Fruit fly (Drosophila melanogaster) whole organism, wandering third instar larva: ENCODE results near the gene Cap-D3.

Source experiments
- Abd-B ChIP-seq: fragments of >200 bp; optimal IDR thresholded peaks from 2 replicates; lab custom pipeline; 2017; ENCODE audit warnings: missing biosample characterization, missing genetic modification characterization
- CG32264 ChIP-seq: fragments of 200-800 bp; sonication (Bioruptor generic); optimal IDR thresholded peaks from 2 replicates; lab custom pipeline; 2016; ENCODE audit warnings: missing biosample characterization, missing genetic modification characterization
- CG9705 ChIP-seq: fragments of 200-800 bp; sonication (Bioruptor generic); optimal IDR thresholded peaks from 2 replicates; lab custom pipeline; 2018; ENCODE audit warnings: missing biosample characterization, mild to moderate bottlenecking, missing genetic modification characterization
- CrebA ChIP-seq: fragments of 200-800 bp; sonication (Bioruptor generic); optimal IDR thresholded peaks from 2 replicates; lab custom pipeline; 2016; ENCODE audit warnings: missing biosample characterization, mild to moderate bottlenecking, missing genetic modification characterization, borderline replicate concordance
- Dfd ChIP-seq: fragments of >200 bp; optimal IDR thresholded peaks from 2 replicates; lab custom pipeline; 2017; ENCODE audit warnings: missing biosample characterization, missing genetic modification characterization
- Dif ChIP-seq: fragments of 200-275, 200-300 bp; sonication (Bioruptor generic); optimal IDR thresholded peaks from 2 replicates; lab custom pipeline; 2018; ENCODE audit warnings: missing biosample characterization, missing genetic modification characterization; ENCODE audit not compliant: partially characterized antibody
- GATAd ChIP-seq: sonication (Bioruptor generic); optimal IDR thresholded peaks from 2 replicates; lab custom pipeline; 2016; ENCODE audit warnings: missing biosample characterization, missing genetic modification characterization
- HLH106 ChIP-seq: fragments of 200-800 bp; optimal IDR thresholded peaks from 3 replicates; lab custom pipeline; 2019; ENCODE audit warnings: missing biosample characterization, mild to moderate bottlenecking, missing genetic modification characterization, moderate library complexity
- Hnf4 ChIP-seq: fragments of 200-800 bp; sonication (Bioruptor generic); optimal IDR thresholded peaks from 2 replicates; lab custom pipeline; 2016; ENCODE audit warnings: missing biosample characterization, mild to moderate bottlenecking, missing genetic modification characterization
- Hr78 ChIP-seq: fragments of >200 bp; optimal IDR thresholded peaks from 2 replicates; lab custom pipeline; 2017; ENCODE audit warnings: missing biosample characterization, missing genetic modification characterization
- Hr83 ChIP-seq: fragments of 200-300 bp; sonication (Bioruptor generic); optimal IDR thresholded peaks from 2 replicates; lab custom pipeline; 2016; ENCODE audit warnings: missing biosample characterization, mild to moderate bottlenecking, missing genetic modification characterization, moderate library complexity; ENCODE audit not compliant: poor library complexity, severe bottlenecking
- Jra ChIP-seq: sonication (Bioruptor generic); optimal IDR thresholded peaks from 2 replicates; lab custom pipeline; 2016; ENCODE audit warnings: missing biosample characterization, missing genetic modification characterization
- Mio ChIP-seq: sonication (Bioruptor generic); optimal IDR thresholded peaks from 2 replicates; lab custom pipeline; 2016; ENCODE audit warnings: missing biosample characterization, missing genetic modification characterization
- Myc ChIP-seq: fragments of >200 bp; optimal IDR thresholded peaks from 2 replicates; lab custom pipeline; 2017
- N ChIP-seq: fragments of >200 bp; optimal IDR thresholded peaks from 2 replicates; lab custom pipeline; 2018; ENCODE audit warnings: missing biosample characterization, missing external identifiers, missing genetic modification characterization
- OdsH ChIP-seq: fragments of 200-800 bp; sonication (Bioruptor generic); optimal IDR thresholded peaks from 2 replicates; lab custom pipeline; 2016; ENCODE audit warnings: missing biosample characterization, mild to moderate bottlenecking, missing genetic modification characterization
- Rel ChIP-seq, 2 experiments: fragments of 200-800 bp; sonication (Bioruptor generic) in 1 of 2; optimal IDR thresholded peaks; 2 replicates in 1 of 2; 3 replicates in 1 of 2; lab custom pipeline; 2016 to 2019; ENCODE audit warnings: mild to moderate bottlenecking in 2 of 2, missing biosample characterization in 2 of 2, missing genetic modification characterization in 2 of 2, moderate library complexity in 1 of 2
- Sp1 ChIP-seq: fragments of 200-800 bp; sonication (Bioruptor generic); optimal IDR thresholded peaks from 3 replicates; lab custom pipeline; 2019; ENCODE audit warnings: missing biosample characterization, mild to moderate bottlenecking, missing genetic modification characterization, moderate library complexity
- Vsx2 ChIP-seq: fragments of 200-300, 225-300 bp; sonication (Bioruptor generic); optimal IDR thresholded peaks from 2 replicates; lab custom pipeline; 2018; ENCODE audit warnings: missing biosample characterization, missing genetic modification characterization; ENCODE audit not compliant: partially characterized antibody
- br ChIP-seq: fragments of 200-800 bp; sonication (Bioruptor generic); optimal IDR thresholded peaks from 2 replicates; lab custom pipeline; 2016; ENCODE audit warnings: missing biosample characterization, missing genetic modification characterization
- brk ChIP-seq: fragments of 200-800 bp; sonication (Bioruptor generic); optimal IDR thresholded peaks from 2 replicates; lab custom pipeline; 2016; ENCODE audit warnings: missing biosample characterization, mild to moderate bottlenecking, missing genetic modification characterization
- dl ChIP-seq, 2 experiments: fragments of 175-275, 200-275 bp in 1 of 2; fragments of 200-275 bp in 1 of 2; sonication (Bioruptor generic); optimal IDR thresholded peaks; lab custom pipeline; 2018; ENCODE audit warnings: mild to moderate bottlenecking in 2 of 2, missing biosample characterization in 2 of 2, missing genetic modification characterization in 2 of 2, moderate library complexity in 2 of 2; ENCODE audit not compliant: partially characterized antibody in 2 of 2, insufficient read depth in 1 of 2
- dmrt93B ChIP-seq: fragments of 200-800 bp; sonication (Bioruptor generic); optimal IDR thresholded peaks from 2 replicates; lab custom pipeline; 2018; ENCODE audit warnings: missing biosample characterization, mild to moderate bottlenecking, missing genetic modification characterization
- dsf ChIP-seq: sonication (Bioruptor generic); optimal IDR thresholded peaks from 2 replicates; lab custom pipeline; 2016; ENCODE audit warnings: missing biosample characterization, missing genetic modification characterization, borderline replicate concordance
- ey ChIP-seq: fragments of 200-800 bp; sonication (Bioruptor generic); optimal IDR thresholded peaks from 2 replicates; lab custom pipeline; 2016; ENCODE audit warnings: missing biosample characterization, missing genetic modification characterization
- foxo ChIP-seq, 2 experiments: fragments of 200-800 bp; sonication (Bioruptor generic); optimal IDR thresholded peaks; 2 replicates in 1 of 2; 3 replicates in 1 of 2; lab custom pipeline; 2016 to 2017; ENCODE audit warnings: missing biosample characterization in 2 of 2, missing genetic modification characterization in 2 of 2
- fru ChIP-seq: fragments of 200-800 bp; sonication (Bioruptor generic); optimal IDR thresholded peaks from 3 replicates; lab custom pipeline; 2016; ENCODE audit warnings: missing biosample characterization, mild to moderate bottlenecking, missing genetic modification characterization
- h ChIP-seq: fragments of 200-800 bp; sonication (Bioruptor generic); optimal IDR thresholded peaks from 3 replicates; lab custom pipeline; 2016; ENCODE audit warnings: missing biosample characterization, mild to moderate bottlenecking, missing genetic modification characterization
- jim ChIP-seq: fragments of 175-275, 200-325 bp; sonication (Bioruptor generic); optimal IDR thresholded peaks from 2 replicates; lab custom pipeline; 2016; ENCODE audit warnings: missing biosample characterization, mild to moderate bottlenecking, missing genetic modification characterization
- lola ChIP-seq: fragments of >200 bp; optimal IDR thresholded peaks from 2 replicates; lab custom pipeline; 2017; ENCODE audit warnings: missing biosample characterization, missing genetic modification characterization
- pan ChIP-seq: fragments of >200 bp; optimal IDR thresholded peaks from 2 replicates; lab custom pipeline; 2017
- psq ChIP-seq: fragments of 200-800 bp; sonication (Bioruptor generic); optimal IDR thresholded peaks from 3 replicates; lab custom pipeline; 2017; ENCODE audit warnings: missing biosample characterization, mild to moderate bottlenecking, missing genetic modification characterization, moderate library complexity
- rgr ChIP-seq: fragments of 200-800 bp; sonication (Bioruptor generic); optimal IDR thresholded peaks from 3 replicates; lab custom pipeline; 2016; ENCODE audit warnings: missing biosample characterization, mild to moderate bottlenecking, missing genetic modification characterization
- sage ChIP-seq: fragments of 200-800 bp; sonication (Bioruptor generic); optimal IDR thresholded peaks from 2 replicates; lab custom pipeline; 2016; ENCODE audit warnings: missing biosample characterization, mild to moderate bottlenecking, missing genetic modification characterization
- sv ChIP-seq: fragments of 200-800 bp; sonication (Bioruptor generic); optimal IDR thresholded peaks from 3 replicates; lab custom pipeline; 2016; ENCODE audit warnings: missing biosample characterization, missing genetic modification characterization
- tai ChIP-seq: sonication (Bioruptor generic); optimal IDR thresholded peaks from 2 replicates; lab custom pipeline; 2016; ENCODE audit warnings: missing biosample characterization, missing genetic modification characterization
- usp ChIP-seq: fragments of >200 bp; optimal IDR thresholded peaks from 2 replicates; lab custom pipeline; 2017; ENCODE audit warnings: missing biosample characterization, missing genetic modification characterization
- woc ChIP-seq: sonication (Bioruptor generic); optimal IDR thresholded peaks from 2 replicates; lab custom pipeline; 2016; ENCODE audit warnings: missing biosample characterization, mild to moderate bottlenecking, missing genetic modification characterization

Gene Cap-D3

DNA sequence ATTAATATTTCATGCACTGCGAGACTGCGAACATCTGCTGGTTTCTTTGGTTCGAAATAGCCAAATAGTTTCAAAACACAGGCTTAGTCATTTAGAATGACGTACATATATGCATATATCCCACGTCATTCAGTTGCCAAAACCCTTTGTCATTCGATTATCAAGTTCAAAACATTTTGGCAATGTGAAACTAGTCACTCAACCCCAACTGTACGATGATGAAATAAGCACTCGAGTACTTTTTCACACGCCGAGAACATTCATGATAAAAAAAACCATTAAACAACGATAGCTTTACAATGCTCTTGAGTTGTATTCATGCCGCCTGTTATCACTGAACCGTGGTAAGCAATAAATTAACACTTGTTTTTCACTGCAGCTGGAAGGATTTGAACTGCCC is 4.9 kb upstream of the Cap-D3 start:
- no peak for TF ChIP-seq Myc (lab: Kevin White, UChicago)
- TF ChIP-seq rgr = peak; percentile 7
- peak in 1 of 2 experiments; percentile 18 for TF ChIP-seq foxo (GFP tag; optimal IDR thresholded peaks at IDR 0.05; lab: Kevin White, UChicago)
- TF ChIP-seq Hnf4 (GFP tag; lab: Kevin White, UChicago) = no peak
- no peak for TF ChIP-seq pan

dm6 chr2L:5523848-5524473 is 1.7 kb upstream of the Cap-D3 start, which contains the start of the genes Vps52 and Elp4:
TSS of gene Vps52 (minus strand) at chr2L:5523898.
TSS of gene Elp4 (plus strand) at chr2L:5524139.
- no peak for TF ChIP-seq br (GFP tag; lab: Kevin White, UChicago)
- no peak for TF ChIP-seq tai
- TF ChIP-seq Hnf4 (GFP tag; lab: Kevin White, UChicago) = no peak
- TF ChIP-seq Abd-B (GFP tag; lab: Kevin White, UChicago) = no peak
- TF ChIP-seq dmrt93B (GFP tag; lab: Kevin White, UChicago) = no peak
- no peak for TF ChIP-seq h (GFP tag; lab: Kevin White, UChicago)
- peak; percentile 70 for TF ChIP-seq OdsH (GFP tag; lab: Kevin White, UChicago)
- peak; percentile 51 for TF ChIP-seq CG9705 (GFP tag; lab: Kevin White, UChicago)
- TF ChIP-seq Jra (GFP tag; lab: Kevin White, UChicago) = no peak
- TF ChIP-seq foxo (GFP tag; optimal IDR thresholded peaks at IDR 0.05; lab: Kevin White, UChicago) = peak in 1 of 2 experiments; percentile 82
- no peak for TF ChIP-seq woc
- no peak for TF ChIP-seq sage (GFP tag; lab: Kevin White, UChicago)
- TF ChIP-seq brk (GFP tag; lab: Kevin White, UChicago) = no peak
- TF ChIP-seq CrebA (GFP tag; lab: Kevin White, UChicago) = no peak
- no peak for TF ChIP-seq GATAd (GFP tag; lab: Kevin White, UChicago)
- TF ChIP-seq HLH106 (tag; lab: Kevin White, UChicago) = peak; percentile 82
- TF ChIP-seq CG32264 = no peak
- no peak for TF ChIP-seq dl (GFP tag; optimal IDR thresholded peaks at IDR 0.05; lab: Kevin White, UChicago; ENCODE audit: insufficient read depth in 1 of 2, partially characterized antibody in 2 of 2)
- peak; percentile 65 for TF ChIP-seq sv
- TF ChIP-seq jim (GFP tag; lab: Kevin White, UChicago) = no peak
- TF ChIP-seq N (GFP tag; lab: Kevin White, UChicago) = no peak
- no peak for TF ChIP-seq dsf (GFP tag; lab: Kevin White, UChicago)
- no peak for TF ChIP-seq usp (GFP tag; lab: Kevin White, UChicago)
- TF ChIP-seq Hr83 (GFP tag; lab: Kevin White, UChicago) = peak; percentile 1
- TF ChIP-seq lola (GFP tag; lab: Kevin White, UChicago) = no peak
- TF ChIP-seq Hr78 (GFP tag; lab: Kevin White, UChicago) = no peak
- TF ChIP-seq ey (GFP tag; lab: Kevin White, UChicago) = peak; percentile 61
- no peak for TF ChIP-seq Mio
- no peak for TF ChIP-seq fru (GFP tag; lab: Kevin White, UChicago)
- TF ChIP-seq rgr = peak; percentile 84
- TF ChIP-seq Sp1 (GFP tag; lab: Kevin White, UChicago) = peak; percentile 79
- TF ChIP-seq Dif = no peak
- TF ChIP-seq Myc (lab: Kevin White, UChicago) = peak; percentile 71
- no peak for TF ChIP-seq pan
- peak; percentile 72 for TF ChIP-seq psq
- TF ChIP-seq Dfd = no peak
- TF ChIP-seq Vsx2 (GFP tag; lab: Kevin White, UChicago) = no peak
- TF ChIP-seq Rel (GFP tag; optimal IDR thresholded peaks at IDR 0.05; lab: Kevin White, UChicago) = no peak
- TF ChIP-seq Rel (tag; optimal IDR thresholded peaks at IDR 0.05; lab: Kevin White, UChicago) = peak; percentile 31
- TF ChIP-seq, all 38 proteins: peak for 12
